2 fruit fly cellular contexts compared by ENCODE assay signal in genomic region chr3L:9141998-9142397, dm6.
TF ChIP-seq lines count a peak whose summit lies in the region.

No protein-coding gene starts in this region.

- TF ChIP-seq CTCF in whole organism, embryonic (GFP tag; optimal IDR thresholded peaks at IDR 0.05; lab: Kevin White, UChicago): no peak

TF ChIP-seq in whole organism, adult, 20 proteins besides CTCF, POLR2A, EP300 and RAD21:
- TF ChIP-seq ovo (GFP tag; optimal IDR thresholded peaks at IDR 0.05; lab: Kevin White, UChicago): peak; percentile 30
- no peak for TF ChIP-seq CG11617 (GFP tag; optimal IDR thresholded peaks at IDR 0.05; lab: Kevin White, UChicago)
TF ChIP-seq in whole organism, adult: peak in this region for 1.

TF ChIP-seq in whole organism, embryonic, 481 proteins besides CTCF, POLR2A, EP300 and RAD21:
- TF ChIP-seq CG9817 (tag; optimal IDR thresholded peaks at IDR 0.05; lab: Kevin White, UChicago) (no peak), sima (GFP tag; optimal IDR thresholded peaks at IDR 0.05; lab: Kevin White, UChicago) (no peak), Neu2 (GFP tag; optimal IDR thresholded peaks at IDR 0.05; lab: Kevin White, UChicago; ENCODE audit: borderline replicate concordance) (peak; percentile 90), crc (GFP tag; optimal IDR thresholded peaks at IDR 0.05; lab: Kevin White, UChicago) (no peak), CG17385 (GFP tag; optimal IDR thresholded peaks at IDR 0.05; lab: Kevin White, UChicago) (no peak), CG3163 (GFP tag; optimal IDR thresholded peaks at IDR 0.05; lab: Kevin White, UChicago) (no peak), CG10209 (GFP tag; optimal IDR thresholded peaks at IDR 0.05; lab: Kevin White, UChicago) (no peak), CG6854 (GFP tag; optimal IDR thresholded peaks at IDR 0.05; lab: Kevin White, UChicago) (no peak)
